Worm (Caenorhabditis elegans) whole organism, L3 larva: ENCODE measurements around the gene bus-18.

Source experiments
- R02D3.7 ChIP-seq: fragments of 150-350 bp; optimal IDR thresholded peaks from 2 replicates; lab custom pipeline; 2014; ENCODE audit warnings: missing biosample characterization, missing genetic modification characterization
- ZK546.5 ChIP-seq: sonication (generic microtip); optimal IDR thresholded peaks from 2 replicates; lab custom pipeline; 2017; ENCODE audit warnings: missing biosample characterization, missing genetic modification characterization
- aly-2 ChIP-seq: fragments of 150-350 bp; optimal IDR thresholded peaks from 2 replicates; lab custom pipeline; 2014; ENCODE audit warnings: missing biosample characterization, missing genetic modification characterization
- ceh-16 ChIP-seq: sonication (generic microtip); optimal IDR thresholded peaks from 2 replicates; lab custom pipeline; 2017; ENCODE audit warnings: missing biosample characterization, missing genetic modification characterization
- ceh-28 ChIP-seq: fragments of 150-350 bp; optimal IDR thresholded peaks from 2 replicates; lab custom pipeline; 2014; ENCODE audit warnings: missing biosample characterization, missing genetic modification reagents, missing genetic modification characterization
- ceh-82 ChIP-seq: fragments of 150-350 bp; optimal IDR thresholded peaks from 2 replicates; lab custom pipeline; 2014; ENCODE audit warnings: missing biosample characterization, missing genetic modification characterization
- ceh-9 ChIP-seq: sonication (generic microtip); optimal IDR thresholded peaks from 2 replicates; lab custom pipeline; 2018; ENCODE audit warnings: missing biosample characterization, missing genetic modification characterization
- daf-12 ChIP-seq: fragments of 150-350 bp; optimal IDR thresholded peaks from 2 replicates; lab custom pipeline; 2014; ENCODE audit warnings: missing biosample characterization, missing genetic modification reagents, missing genetic modification characterization
- egl-27 ChIP-seq: sonication (generic microtip); optimal IDR thresholded peaks from 4 replicates; lab custom pipeline; 2017; ENCODE audit warnings: missing biosample characterization, missing genetic modification reagents, missing genetic modification characterization
- egl-5 ChIP-seq: fragments of 150-350 bp; optimal IDR thresholded peaks from 2 replicates; lab custom pipeline; 2017; ENCODE audit warnings: missing biosample characterization, missing genetic modification reagents, missing genetic modification characterization, inconsistent platforms
- elt-1 ChIP-seq: fragments of 150-350 bp; optimal IDR thresholded peaks from 2 replicates; lab custom pipeline; 2014; ENCODE audit warnings: missing biosample characterization, missing genetic modification characterization
- elt-2 ChIP-seq: sonication (generic microtip); optimal IDR thresholded peaks from 2 replicates; lab custom pipeline; 2016; ENCODE audit warnings: missing genetic modification reagents, mild to moderate bottlenecking, missing genetic modification characterization, missing compliant biosample characterization
- elt-3 ChIP-seq, 3 experiments: fragments of 150-350 bp in 1 of 3; sonication (generic microtip) in 2 of 3; optimal IDR thresholded peaks; 2 replicates in 2 of 3; 4 replicates in 1 of 3; lab custom pipeline; 2014 to 2017; ENCODE audit warnings: missing biosample characterization in 3 of 3, missing genetic modification characterization in 3 of 3
- eor-1 ChIP-seq, 2 experiments: fragments of 150-350 bp; optimal IDR thresholded peaks; 2 replicates each; lab custom pipeline; 2014 to 2018; ENCODE audit warnings: missing biosample characterization in 2 of 2, missing genetic modification characterization in 2 of 2
- fkh-10 ChIP-seq: sonication (generic microtip); optimal IDR thresholded peaks from 2 replicates; lab custom pipeline; 2017; ENCODE audit warnings: missing biosample characterization, missing genetic modification reagents, missing genetic modification characterization
- hmg-11 ChIP-seq: sonication (generic microtip); optimal IDR thresholded peaks from 2 replicates; lab custom pipeline; 2016; ENCODE audit warnings: missing genetic modification characterization, missing compliant biosample characterization
- lin-15B ChIP-seq: fragments of 150-350 bp; optimal IDR thresholded peaks from 2 replicates; lab custom pipeline; 2014; ENCODE audit warnings: missing biosample characterization, missing genetic modification characterization
- lin-39 ChIP-seq: fragments of 150-350 bp; optimal IDR thresholded peaks from 2 replicates; lab custom pipeline; 2018; ENCODE audit warnings: missing biosample characterization, missing genetic modification reagents, missing genetic modification characterization
- lsy-12 ChIP-seq: sonication (generic microtip); optimal IDR thresholded peaks from 2 replicates; lab custom pipeline; 2016; ENCODE audit warnings: mild to moderate bottlenecking, missing genetic modification characterization, missing compliant biosample characterization
- mdl-1 ChIP-seq: fragments of 150-350 bp; optimal IDR thresholded peaks from 2 replicates; lab custom pipeline; 2014; ENCODE audit warnings: missing biosample characterization, missing genetic modification characterization
- mml-1 ChIP-seq: fragments of 150-350 bp; sonication (generic microtip); optimal IDR thresholded peaks from 3 replicates; lab custom pipeline; 2014; ENCODE audit warnings: missing biosample characterization, missing genetic modification characterization
- nfya-1 ChIP-seq: sonication (generic microtip); optimal IDR thresholded peaks from 2 replicates; lab custom pipeline; 2017; ENCODE audit warnings: missing genetic modification characterization, mild to moderate bottlenecking, missing compliant biosample characterization, antibody characterized with exemption, moderate library complexity; ENCODE audit not compliant: insufficient read depth
- nhr-11 ChIP-seq: fragments of 150-350 bp; optimal IDR thresholded peaks from 2 replicates; lab custom pipeline; 2014; ENCODE audit warnings: missing biosample characterization, missing genetic modification characterization
- nhr-12 ChIP-seq: fragments of 150-350 bp; optimal IDR thresholded peaks from 2 replicates; lab custom pipeline; 2014; ENCODE audit warnings: missing biosample characterization, missing genetic modification characterization
- nhr-23 ChIP-seq: fragments of 150-350 bp; optimal IDR thresholded peaks from 2 replicates; lab custom pipeline; 2014; ENCODE audit warnings: missing biosample characterization, missing genetic modification reagents, missing genetic modification characterization
- nhr-237 ChIP-seq: fragments of 150-350 bp; optimal IDR thresholded peaks from 2 replicates; lab custom pipeline; 2014; ENCODE audit warnings: missing biosample characterization, missing genetic modification characterization
- nhr-25 ChIP-seq: sonication (generic microtip); optimal IDR thresholded peaks from 2 replicates; lab custom pipeline; 2017; ENCODE audit warnings: missing biosample characterization, missing genetic modification characterization
- nhr-28 ChIP-seq: fragments of 150-350 bp; optimal IDR thresholded peaks from 2 replicates; lab custom pipeline; 2014; ENCODE audit warnings: missing biosample characterization, missing genetic modification characterization
- nhr-43 ChIP-seq: sonication (generic microtip); optimal IDR thresholded peaks from 2 replicates; lab custom pipeline; 2016; ENCODE audit warnings: mild to moderate bottlenecking, missing genetic modification characterization, missing compliant biosample characterization; ENCODE audit not compliant: poor library complexity, severe bottlenecking
- nhr-67 ChIP-seq: fragments of 150-350 bp; optimal IDR thresholded peaks from 2 replicates; lab custom pipeline; 2014; ENCODE audit warnings: missing biosample characterization, missing genetic modification characterization
- nhr-76 ChIP-seq: fragments of 150-350 bp; sonication (generic microtip); optimal IDR thresholded peaks from 5 replicates; lab custom pipeline; 2014; ENCODE audit warnings: missing biosample characterization, missing genetic modification characterization
- nhr-77 ChIP-seq: fragments of 150-350 bp; optimal IDR thresholded peaks from 2 replicates; lab custom pipeline; 2014; ENCODE audit warnings: missing biosample characterization, missing genetic modification characterization
- pha-4 ChIP-seq: fragments of 150-350 bp; optimal IDR thresholded peaks from 2 replicates; lab custom pipeline; 2014; ENCODE audit warnings: missing biosample characterization, missing genetic modification reagents, missing genetic modification characterization
- pqm-1 ChIP-seq: fragments of 150-350 bp; optimal IDR thresholded peaks from 2 replicates; lab custom pipeline; 2017; ENCODE audit warnings: missing biosample characterization, missing genetic modification characterization, inconsistent platforms
- sea-2 ChIP-seq: fragments of 150-350 bp; sonication (generic microtip); optimal IDR thresholded peaks from 4 replicates; lab custom pipeline; 2014; ENCODE audit warnings: missing biosample characterization, missing genetic modification reagents, missing genetic modification characterization
- skn-1 ChIP-seq: fragments of 150-350 bp; optimal IDR thresholded peaks from 2 replicates; lab custom pipeline; 2014; ENCODE audit warnings: missing biosample characterization, missing genetic modification characterization
- snpc-4 ChIP-seq: fragments of 150-350 bp; optimal IDR thresholded peaks from 2 replicates; lab custom pipeline; 2014; ENCODE audit warnings: missing biosample characterization, missing genetic modification characterization
- tbx-2 ChIP-seq: sonication (generic microtip); optimal IDR thresholded peaks from 2 replicates; lab custom pipeline; 2016; ENCODE audit warnings: mild to moderate bottlenecking, missing genetic modification characterization, missing compliant biosample characterization
- unc-39 ChIP-seq: sonication (generic microtip); optimal IDR thresholded peaks from 4 replicates; lab custom pipeline; 2017; ENCODE audit warnings: missing biosample characterization, missing genetic modification characterization
- unc-62 ChIP-seq: fragments of 150-350 bp; sonication (generic microtip); optimal IDR thresholded peaks from 4 replicates; lab custom pipeline; 2014; ENCODE audit warnings: missing biosample characterization, missing genetic modification reagents, missing genetic modification characterization
- zag-1 ChIP-seq: fragments of 150-350 bp; optimal IDR thresholded peaks from 2 replicates; lab custom pipeline; 2014; ENCODE audit warnings: missing biosample characterization, missing genetic modification characterization
- ztf-11 ChIP-seq: fragments of 150-350 bp; optimal IDR thresholded peaks from 2 replicates; lab custom pipeline; 2014; ENCODE audit warnings: missing biosample characterization, missing genetic modification characterization
- ztf-4 ChIP-seq: fragments of 150-350 bp; optimal IDR thresholded peaks from 2 replicates; lab custom pipeline; 2014; ENCODE audit warnings: missing biosample characterization, missing genetic modification characterization

Gene bus-18

ce11 chrV:11777846-11778245, 4.3 kb downstream of the bus-18 start:
- TF ChIP-seq lin-15B (tag; lab: Kevin White, UChicago) (no peak), pqm-1 (tag; lab: Kevin White, UChicago) (peak; percentile 13), mdl-1 (no peak), elt-3 (tag; optimal IDR thresholded peaks at IDR 0.05; lab: Kevin White, UChicago) (peak in 1 of 3 experiments; percentile 42), ceh-82 (tag; lab: Kevin White, UChicago) (no peak), mml-1 (tag; lab: Kevin White, UChicago) (no peak), lsy-12 (tag; lab: Kevin White, UChicago) (no peak), egl-5 (tag; lab: Kevin White, UChicago) (peak; percentile 47), nhr-12 (no peak), R02D3.7 (tag; lab: Kevin White, UChicago) (no peak), nfya-1 (tag; lab: Kevin White, UChicago) (peak; percentile 19), pha-4 (tag; lab: Kevin White, UChicago) (peak; percentile 6), ztf-4 (tag; lab: Kevin White, UChicago) (no peak), tbx-2 (no peak), elt-2 (tag; lab: Kevin White, UChicago) (peak; percentile 62), elt-1 (tag; lab: Kevin White, UChicago) (no peak)
- TF ChIP-seq, all 47 proteins: peak for 6

ce11 chrV:11779310-11779709, 5.8 kb downstream of the bus-18 start:
- TF ChIP-seq nhr-77 (tag; lab: Kevin White, UChicago) (no peak), nhr-25 (peak; percentile 73), eor-1 (tag; optimal IDR thresholded peaks at IDR 0.05; lab: Kevin White, UChicago) (no peak), elt-1 (tag; lab: Kevin White, UChicago) (peak; percentile 95), nhr-23 (tag; lab: Kevin White, UChicago) (peak; percentile 51)
- TF ChIP-seq, all 47 proteins: peak for 3

DNA sequence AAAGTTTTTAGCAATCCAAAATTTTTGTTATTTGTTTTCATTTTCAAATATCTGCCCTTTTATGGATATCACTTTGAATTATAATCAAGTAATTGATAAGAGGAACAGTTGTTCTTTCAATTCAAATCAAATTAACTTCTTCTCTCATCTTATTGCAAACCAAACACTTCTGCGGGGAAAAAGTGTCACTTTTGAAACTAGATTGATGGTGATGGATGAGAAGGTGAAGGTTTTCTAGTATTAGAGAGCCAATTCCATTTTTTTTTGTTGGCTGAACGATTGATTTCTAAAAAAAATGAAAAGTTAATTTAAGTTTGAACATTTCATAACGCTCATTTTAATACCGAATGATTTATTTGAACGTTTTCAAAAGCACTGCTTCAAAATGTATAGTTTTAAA, 6.3 kb downstream of the bus-18 start:
- TF ChIP-seq nhr-43 (no peak), mdl-1 (no peak), nhr-25 (no peak), nhr-77 (tag; lab: Kevin White, UChicago) (no peak), unc-62 (GFP tag; lab: Kevin White, UChicago) (peak; percentile 89), sea-2 (GFP tag; lab: Kevin White, UChicago) (no peak)

- TF ChIP-seq nfya-1 (tag; lab: Kevin White, UChicago) (peak; percentile 58), ztf-4 (tag; lab: Kevin White, UChicago) (peak; percentile 75), unc-62 (GFP tag; lab: Kevin White, UChicago) (no peak), mml-1 (tag; lab: Kevin White, UChicago) (no peak), lin-15B (tag; lab: Kevin White, UChicago) (peak; percentile 43), ZK546.5 (tag; lab: Kevin White, UChicago) (no peak), ceh-82 (tag; lab: Kevin White, UChicago) (no peak), ceh-28 (tag; lab: Kevin White, UChicago) (no peak), snpc-4 (tag; lab: Kevin White, UChicago) (peak; percentile 45), nhr-67 (no peak), elt-1 (tag; lab: Kevin White, UChicago) (peak; percentile 0), egl-5 (tag; lab: Kevin White, UChicago) (peak; percentile 64), lsy-12 (tag; lab: Kevin White, UChicago) (peak; percentile 85), nhr-23 (tag; lab: Kevin White, UChicago) (peak; percentile 60), tbx-2 (peak; percentile 78), ceh-16 (tag; lab: Kevin White, UChicago) (peak; percentile 42), pha-4 (tag; lab: Kevin White, UChicago) (peak; percentile 78), sea-2 (GFP tag; lab: Kevin White, UChicago) (no peak), mdl-1 (no peak), nhr-28 (tag; lab: Kevin White, UChicago) (no peak), nhr-12 (no peak), hmg-11 (peak; percentile 98), nhr-25 (peak; percentile 65), nhr-11 (no peak), fkh-10 (GFP tag; lab: Kevin White, UChicago) (no peak), skn-1 (tag; lab: Kevin White, UChicago) (peak; percentile 49), R02D3.7 (tag; lab: Kevin White, UChicago) (peak; percentile 13), lin-39 (tag; lab: Kevin White, UChicago) (peak; percentile 96), nhr-43 (peak; percentile 86), daf-12 (no peak), zag-1 (tag; lab: Kevin White, UChicago) (no peak), nhr-76 (tag; lab: Kevin White, UChicago) (no peak), nhr-77 (tag; lab: Kevin White, UChicago) (no peak), elt-3 (tag; optimal IDR thresholded peaks at IDR 0.05; lab: Kevin White, UChicago) (peak in 1 of 3 experiments; percentile 4), aly-2 (tag; lab: Kevin White, UChicago) (no peak), unc-39 (tag; lab: Kevin White, UChicago) (no peak), egl-27 (peak; percentile 64), nhr-237 (tag; lab: Kevin White, UChicago) (no peak), ztf-11 (tag; lab: Kevin White, UChicago) (no peak), ceh-9 (tag; lab: Kevin White, UChicago) (no peak)
These were observed 9.4 kb downstream of the bus-18 start, which contains the start of gene F55A11.11 for ce11 chrV:11782809-11783440. TSS of gene F55A11.11 (plus strand) at chrV:11783149.
